Worm (Caenorhabditis elegans) whole organism, L1 larva: ENCODE measurements around the gene nhr-70.

Experiments used
- C16A3.4 ChIP-seq: fragments of 150-350 bp; optimal IDR thresholded peaks from 2 replicates; lab custom pipeline; 2014; ENCODE audit warnings: missing biosample characterization, missing genetic modification characterization
- C34B4.2 ChIP-seq: sonication (generic microtip); optimal IDR thresholded peaks from 2 replicates; lab custom pipeline; 2017; ENCODE audit warnings: mild to moderate bottlenecking, missing genetic modification characterization, missing compliant biosample characterization
- Y116A8C.19 ChIP-seq: sonication (generic microtip); optimal IDR thresholded peaks from 2 replicates; lab custom pipeline; 2016; ENCODE audit warnings: missing compliant biosample characterization, missing genetic modification characterization, borderline replicate concordance
- aly-2 ChIP-seq: fragments of 150-350 bp; optimal IDR thresholded peaks from 2 replicates; lab custom pipeline; 2014; ENCODE audit warnings: missing biosample characterization, missing genetic modification characterization
- ceh-63 ChIP-seq: fragments of 200-800 bp; sonication (Bioruptor generic); optimal IDR thresholded peaks from 2 replicates; lab custom pipeline; 2018; ENCODE audit warnings: mild to moderate bottlenecking, missing genetic modification characterization, missing compliant biosample characterization
- dsc-1 ChIP-seq: sonication (generic microtip); optimal IDR thresholded peaks from 2 replicates; lab custom pipeline; 2016; ENCODE audit warnings: mild to moderate bottlenecking, missing genetic modification characterization, missing compliant biosample characterization
- efl-1 ChIP-seq, 4 experiments: fragments of 150-350 bp; optimal IDR thresholded peaks in 3 of 4; peaks in 1 of 4; 1 replicate in 1 of 4; 2 replicates in 3 of 4; lab custom pipeline; 2014; ENCODE audit warnings: missing biosample characterization in 2 of 4, missing genetic modification characterization in 2 of 4, missing genetic modification reagents in 2 of 4
- efl-3 ChIP-seq: fragments of 200-800 bp; sonication (Bioruptor generic); optimal IDR thresholded peaks from 2 replicates; lab custom pipeline; 2018; ENCODE audit warnings: mild to moderate bottlenecking, missing genetic modification characterization, missing compliant biosample characterization
- egl-13 ChIP-seq: sonication (generic microtip); optimal IDR thresholded peaks from 2 replicates; lab custom pipeline; 2016; ENCODE audit warnings: missing genotype, missing genetic modification reagents, missing genetic modification characterization, missing compliant biosample characterization
- ets-5 ChIP-seq: fragments of 200-800 bp; sonication (Bioruptor generic); IDR thresholded peaks from 2 replicates; pipeline ENCODE4 v1.3.6; 2022; ENCODE audit warnings: missing genetic modification characterization, missing compliant biosample characterization
- fkh-4 ChIP-seq: sonication (generic microtip); optimal IDR thresholded peaks from 2 replicates; lab custom pipeline; 2016; ENCODE audit warnings: missing compliant biosample characterization, missing genetic modification characterization, borderline replicate concordance
- fkh-8 ChIP-seq: sonication (generic microtip); optimal IDR thresholded peaks from 2 replicates; lab custom pipeline; 2016; ENCODE audit warnings: mild to moderate bottlenecking, missing genetic modification characterization, missing compliant biosample characterization
- fos-1 ChIP-seq: fragments of 150-350 bp; optimal IDR thresholded peaks from 2 replicates; lab custom pipeline; 2014; ENCODE audit warnings: missing biosample characterization, missing genetic modification characterization
- jun-1 ChIP-seq: fragments of 150-350 bp; optimal IDR thresholded peaks from 2 replicates; lab custom pipeline; 2014; ENCODE audit warnings: missing biosample characterization, missing genetic modification reagents, missing genetic modification characterization
- lin-13 ChIP-seq: fragments of 150-350 bp; optimal IDR thresholded peaks from 2 replicates; lab custom pipeline; 2014; ENCODE audit warnings: missing biosample characterization, missing genetic modification reagents, missing genetic modification characterization
- lin-14 ChIP-seq: fragments of 200-800 bp; sonication (Bioruptor generic); optimal IDR thresholded peaks from 2 replicates; lab custom pipeline; 2018; ENCODE audit warnings: mild to moderate bottlenecking, missing genetic modification characterization, moderate library complexity, missing compliant biosample characterization
- lin-35 ChIP-seq, 2 experiments: fragments of 150-350 bp; optimal IDR thresholded peaks; 2 replicates each; lab custom pipeline; 2014; ENCODE audit warnings: missing biosample characterization in 2 of 2, missing genetic modification characterization in 2 of 2, missing genetic modification reagents in 2 of 2
- lin-39 ChIP-seq: fragments of 150-350 bp; optimal IDR thresholded peaks from 2 replicates; lab custom pipeline; 2014; ENCODE audit warnings: missing biosample characterization, missing genetic modification reagents, missing genetic modification characterization
- lir-3 ChIP-seq: sonication (generic microtip); optimal IDR thresholded peaks from 2 replicates; lab custom pipeline; 2016; ENCODE audit warnings: mild to moderate bottlenecking, missing genetic modification characterization, moderate library complexity, missing compliant biosample characterization; ENCODE audit not compliant: poor library complexity
- lsy-2 ChIP-seq, 2 experiments: fragments of 150-350 bp; optimal IDR thresholded peaks; 2 replicates each; lab custom pipeline; 2014; ENCODE audit warnings: missing biosample characterization in 2 of 2, missing genetic modification characterization in 2 of 2
- mdl-1 ChIP-seq, 2 experiments: fragments of 150-350 bp; optimal IDR thresholded peaks; 2 replicates each; lab custom pipeline; 2014 to 2017; ENCODE audit warnings: missing biosample characterization in 2 of 2, missing genetic modification characterization in 2 of 2, inconsistent platforms in 1 of 2
- nhr-11 ChIP-seq: fragments of 150-350 bp; optimal IDR thresholded peaks from 2 replicates; lab custom pipeline; 2014; ENCODE audit warnings: missing biosample characterization, missing genetic modification characterization
- nhr-19 ChIP-seq: fragments of 200-800 bp; sonication (Bioruptor generic); conservative IDR thresholded peaks from 2 replicates; pipeline ENCODE4 v1.3.6; 2022; ENCODE audit warnings: missing genetic modification characterization, missing compliant biosample characterization
- nhr-20 ChIP-seq: sonication (generic microtip); optimal IDR thresholded peaks from 2 replicates; lab custom pipeline; 2016; ENCODE audit warnings: mild to moderate bottlenecking, missing genetic modification characterization, missing compliant biosample characterization
- nhr-237 ChIP-seq: fragments of 150-350 bp; optimal IDR thresholded peaks from 2 replicates; lab custom pipeline; 2014; ENCODE audit warnings: missing biosample characterization, missing genetic modification characterization
- nhr-47 ChIP-seq: sonication (generic microtip); optimal IDR thresholded peaks from 2 replicates; lab custom pipeline; 2016; ENCODE audit warnings: mild to moderate bottlenecking, missing genetic modification characterization, moderate library complexity, missing compliant biosample characterization
- nhr-71 ChIP-seq: sonication (generic microtip); optimal IDR thresholded peaks from 2 replicates; lab custom pipeline; 2016; ENCODE audit warnings: mild to moderate bottlenecking, missing genetic modification characterization, moderate library complexity, missing compliant biosample characterization
- nhr-77 ChIP-seq: fragments of 150-350 bp; optimal IDR thresholded peaks from 2 replicates; lab custom pipeline; 2014; ENCODE audit warnings: missing biosample characterization, missing genetic modification characterization
- pag-3 ChIP-seq: sonication (generic microtip); optimal IDR thresholded peaks from 2 replicates; lab custom pipeline; 2017; ENCODE audit warnings: missing genetic modification characterization, mild to moderate bottlenecking, missing compliant biosample characterization, antibody characterized with exemption, borderline replicate concordance; ENCODE audit not compliant: insufficient read depth
- pax-3 ChIP-seq: fragments of 200-800 bp; sonication (Bioruptor generic); optimal IDR thresholded peaks from 2 replicates; lab custom pipeline; 2018; ENCODE audit warnings: mild to moderate bottlenecking, missing genetic modification characterization, moderate library complexity, missing compliant biosample characterization
- rnt-1 ChIP-seq: sonication (generic microtip); optimal IDR thresholded peaks from 2 replicates; lab custom pipeline; 2016; ENCODE audit warnings: mild to moderate bottlenecking, missing genetic modification characterization, moderate library complexity, missing compliant biosample characterization
- snpc-4 ChIP-seq: fragments of 150-350 bp; optimal IDR thresholded peaks from 2 replicates; lab custom pipeline; 2014; ENCODE audit warnings: missing biosample characterization, missing genetic modification characterization
- snu-23 ChIP-seq: sonication (generic microtip); optimal IDR thresholded peaks from 2 replicates; lab custom pipeline; 2016; ENCODE audit warnings: missing genetic modification characterization, missing compliant biosample characterization
- swsn-7 ChIP-seq: sonication (generic microtip); optimal IDR thresholded peaks from 2 replicates; lab custom pipeline; 2016; ENCODE audit warnings: missing genetic modification characterization, missing compliant biosample characterization
- tbx-2 ChIP-seq: sonication (generic microtip); optimal IDR thresholded peaks from 2 replicates; lab custom pipeline; 2016; ENCODE audit warnings: missing genetic modification characterization, missing compliant biosample characterization
- unc-130 ChIP-seq: fragments of 150-350 bp; optimal IDR thresholded peaks from 2 replicates; lab custom pipeline; 2017; ENCODE audit warnings: missing biosample characterization, missing genetic modification characterization, inconsistent platforms
- unc-62 ChIP-seq: fragments of 150-350 bp; optimal IDR thresholded peaks from 2 replicates; lab custom pipeline; 2014; ENCODE audit warnings: missing biosample characterization, missing genetic modification reagents, missing genetic modification characterization
- vab-15 ChIP-seq: sonication (generic microtip); optimal IDR thresholded peaks from 2 replicates; lab custom pipeline; 2017; ENCODE audit warnings: missing genotype, mild to moderate bottlenecking, missing genetic modification characterization, missing compliant biosample characterization
- xbp-1 ChIP-seq: sonication (generic microtip); optimal IDR thresholded peaks from 2 replicates; lab custom pipeline; 2016; ENCODE audit warnings: missing genetic modification characterization, missing compliant biosample characterization
- zag-1 ChIP-seq: fragments of 150-350 bp; optimal IDR thresholded peaks from 2 replicates; lab custom pipeline; 2014; ENCODE audit warnings: missing biosample characterization, missing genetic modification characterization
- zip-4 ChIP-seq: fragments of 200-800 bp; sonication (Bioruptor generic); optimal IDR thresholded peaks from 2 replicates; lab custom pipeline; 2018; ENCODE audit warnings: mild to moderate bottlenecking, missing genetic modification characterization, moderate library complexity, missing compliant biosample characterization
- ztf-4 ChIP-seq: fragments of 150-350 bp; optimal IDR thresholded peaks from 2 replicates; lab custom pipeline; 2014; ENCODE audit warnings: missing biosample characterization, missing genetic modification characterization

nhr-70 gene

ce11 chrV:18578306-18578705, 38.1 kb upstream of the nhr-70 start (continued):
- no peak for TF ChIP-seq lir-3
- TF ChIP-seq efl-3, result no peak
- peak; percentile 35 for TF ChIP-seq snpc-4 (tag; lab: Kevin White, UChicago)
- no peak for TF ChIP-seq jun-1 (tag; lab: Kevin White, UChicago)
- no peak for TF ChIP-seq C34B4.2 (tag; lab: Kevin White, UChicago)

- TF ChIP-seq fos-1 (tag; lab: Kevin White, UChicago), result no peak
- TF ChIP-seq fkh-8 (tag; lab: Kevin White, UChicago), result no peak
- no peak for TF ChIP-seq nhr-237 (tag; lab: Kevin White, UChicago)
- TF ChIP-seq unc-62, result no peak
- no peak for TF ChIP-seq lin-13
- TF ChIP-seq lin-14 (GFP tag; lab: Kevin White, UChicago), result no peak
- no peak for TF ChIP-seq Y116A8C.19
- TF ChIP-seq ceh-63 (GFP tag; lab: Kevin White, UChicago), result no peak
- no peak for TF ChIP-seq ets-5 (GFP tag; lab: Robert Waterston, UW)
- no peak for TF ChIP-seq egl-13 (tag; lab: Kevin White, UChicago)
- no peak for TF ChIP-seq vab-15 (tag; lab: Kevin White, UChicago)
- no peak for TF ChIP-seq nhr-47 (tag; lab: Kevin White, UChicago)
- TF ChIP-seq nhr-11 (tag; lab: Kevin White, UChicago), result no peak
- TF ChIP-seq ztf-4 (tag; lab: Kevin White, UChicago), result no peak
- TF ChIP-seq zag-1, result no peak
- no peak for TF ChIP-seq lin-39
Observed at ce11 chrV:18579684-18580083, 36.7 kb upstream of the nhr-70 start, which contains the start of gene Y51A2D.13. TSS of gene Y51A2D.13 (minus strand) at chrV:18579784.

DNA sequence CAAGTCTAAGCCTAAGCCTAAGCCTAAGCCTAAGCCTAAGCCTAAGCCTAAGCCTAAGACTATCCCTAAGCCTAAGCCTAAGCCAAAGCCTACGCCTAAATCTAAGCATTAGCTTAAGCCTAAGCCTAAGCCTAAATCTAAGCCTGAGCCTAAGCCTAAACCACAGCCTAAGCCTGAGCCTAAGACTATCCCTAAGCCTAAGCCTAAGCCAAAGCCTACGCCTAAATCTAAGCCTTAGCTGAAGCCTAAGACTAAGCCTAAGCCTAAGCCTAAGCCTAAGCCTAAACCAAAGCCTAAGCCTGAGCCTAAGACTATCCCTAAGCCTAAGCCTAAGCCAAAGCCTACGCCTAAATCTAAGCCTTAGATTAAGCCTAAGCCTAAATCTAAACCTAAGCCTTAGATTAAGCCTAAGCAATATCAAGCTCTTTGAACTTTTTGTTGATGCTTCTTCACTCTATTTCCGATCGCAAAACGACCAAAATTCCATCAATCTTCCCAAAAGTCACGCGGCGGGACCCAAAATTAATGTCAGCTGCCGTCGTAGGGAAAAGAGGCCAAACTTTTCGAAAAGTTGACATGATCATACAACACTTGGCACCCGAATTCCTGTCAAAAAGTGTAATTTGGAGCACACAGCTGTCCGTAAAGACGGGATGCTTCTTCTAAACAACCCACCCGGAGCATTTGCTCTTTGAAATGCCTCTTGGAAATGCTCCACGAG, 34.8 kb upstream of the nhr-70 start:
- TF ChIP-seq swsn-7 (tag; lab: Kevin White, UChicago) (peak; percentile 24), efl-1 (optimal IDR thresholded peaks at IDR 0.05; lab: Kevin White, UChicago) (peak; percentile 5 to 19), efl-1 (GFP tag; optimal IDR thresholded peaks at IDR 0.05 in 1 of 2; lab: Kevin White, UChicago) (peak in 1 of 2 experiments; percentile 77), pag-3 (peak; percentile 66), C16A3.4 (tag; lab: Kevin White, UChicago) (peak; percentile 21), ztf-4 (tag; lab: Kevin White, UChicago) (peak; percentile 27), nhr-20 (tag; lab: Kevin White, UChicago) (peak; percentile 44), xbp-1 (tag; lab: Kevin White, UChicago) (no peak), rnt-1 (tag; lab: Kevin White, UChicago) (peak; percentile 83), pax-3 (tag; lab: Kevin White, UChicago) (no peak), lin-35 (GFP tag; optimal IDR thresholded peaks at IDR 0.05; lab: Kevin White, UChicago) (peak in 1 of 2 experiments; percentile 19), unc-62 (no peak), lin-14 (GFP tag; lab: Kevin White, UChicago) (peak; percentile 85), fkh-4 (peak; percentile 74), aly-2 (tag; lab: Kevin White, UChicago) (no peak), tbx-2 (peak; percentile 49), nhr-71 (tag; lab: Kevin White, UChicago) (peak; percentile 89), mdl-1 (tag; optimal IDR thresholded peaks at IDR 0.05; lab: Kevin White, UChicago) (peak in 1 of 2 experiments; percentile 46), unc-130 (tag; lab: Kevin White, UChicago) (peak; percentile 76), lsy-2 (tag; optimal IDR thresholded peaks at IDR 0.05; lab: Kevin White, UChicago) (peak; percentile 44 to 63), zip-4 (GFP tag; lab: Kevin White, UChicago) (no peak), dsc-1 (tag; lab: Kevin White, UChicago) (peak; percentile 80), snpc-4 (tag; lab: Kevin White, UChicago) (peak; percentile 3), nhr-77 (tag; lab: Kevin White, UChicago) (no peak), snu-23 (GFP tag; lab: Kevin White, UChicago) (peak; percentile 61), nhr-19 (GFP tag; lab: Robert Waterston, UW) (peak; percentile 90), lin-39 (peak; percentile 74)
